Worm (Caenorhabditis elegans) whole organism, L2 larva: Measurements from ENCODE around the gene duo-1.
"Not testable (repeated sequence)": the region's sequence is repeated elsewhere in the genome, so short reads cannot be mapped to it uniquely, and the experiment has no call there.

Source experiments
- C34F6.9 ChIP-seq: fragments of 150-350 bp; optimal IDR thresholded peaks from 2 replicates; lab custom pipeline; 2014; ENCODE audit warnings: missing biosample characterization, missing genetic modification characterization
- F13H6.1 ChIP-seq: sonication (generic microtip); optimal IDR thresholded peaks from 2 replicates; lab custom pipeline; 2016; ENCODE audit warnings: missing genetic modification characterization, missing compliant biosample characterization
- R02D3.7 ChIP-seq: fragments of 150-350 bp; optimal IDR thresholded peaks from 2 replicates; lab custom pipeline; 2014; ENCODE audit warnings: missing biosample characterization, missing genetic modification characterization
- Y55F3AM.14 ChIP-seq: fragments of 200-800 bp; sonication (Bioruptor generic); optimal IDR thresholded peaks from 2 replicates; lab custom pipeline; 2018; ENCODE audit warnings: mild to moderate bottlenecking, missing genetic modification characterization, missing compliant biosample characterization
- ZK546.5 ChIP-seq: sonication (generic microtip); optimal IDR thresholded peaks from 2 replicates; lab custom pipeline; 2017; ENCODE audit warnings: missing biosample characterization, missing genetic modification characterization
- aly-2 ChIP-seq: fragments of 150-350 bp; optimal IDR thresholded peaks from 2 replicates; lab custom pipeline; 2014; ENCODE audit warnings: missing biosample characterization, missing genetic modification characterization
- ama-1 ChIP-seq: fragments of 150-350 bp; optimal IDR thresholded peaks from 2 replicates; lab custom pipeline; 2018; ENCODE audit warnings: inconsistent platforms
- blmp-1 ChIP-seq: sonication (generic microtip); optimal IDR thresholded peaks from 2 replicates; lab custom pipeline; 2017; ENCODE audit warnings: missing genetic modification characterization, mild to moderate bottlenecking, missing compliant biosample characterization, antibody characterized with exemption, moderate library complexity; ENCODE audit not compliant: insufficient read depth
- ceh-82 ChIP-seq: fragments of 150-350 bp; optimal IDR thresholded peaks from 2 replicates; lab custom pipeline; 2014; ENCODE audit warnings: missing biosample characterization, missing genetic modification characterization
- crh-2 ChIP-seq: sonication (generic microtip); optimal IDR thresholded peaks from 2 replicates; lab custom pipeline; 2017; ENCODE audit warnings: missing biosample characterization, missing genetic modification characterization
- dmd-4 ChIP-seq: sonication (generic microtip); optimal IDR thresholded peaks from 2 replicates; lab custom pipeline; 2017; ENCODE audit warnings: missing biosample characterization, missing genetic modification characterization
- egl-27 ChIP-seq: sonication (generic microtip); optimal IDR thresholded peaks from 3 replicates; lab custom pipeline; 2017; ENCODE audit warnings: missing biosample characterization, missing genetic modification reagents, missing genetic modification characterization
- elt-1 ChIP-seq: fragments of 150-350 bp; optimal IDR thresholded peaks from 2 replicates; lab custom pipeline; 2014; ENCODE audit warnings: missing biosample characterization, missing genetic modification characterization
- fos-1 ChIP-seq: fragments of 150-350 bp; optimal IDR thresholded peaks from 2 replicates; lab custom pipeline; 2014; ENCODE audit warnings: missing biosample characterization, missing genetic modification characterization
- gmeb-1 ChIP-seq: fragments of 150-350 bp; optimal IDR thresholded peaks from 2 replicates; lab custom pipeline; 2014; ENCODE audit warnings: missing biosample characterization, missing genetic modification characterization
- lin-11 ChIP-seq: fragments of 150-350 bp; sonication (generic microtip); optimal IDR thresholded peaks from 2 replicates; lab custom pipeline; 2014; ENCODE audit warnings: missing biosample characterization, missing genetic modification characterization, inconsistent platforms, mixed read lengths
- lin-13 ChIP-seq: fragments of 150-350 bp; optimal IDR thresholded peaks from 2 replicates; lab custom pipeline; 2014; ENCODE audit warnings: missing biosample characterization, missing genetic modification reagents, missing genetic modification characterization
- lin-39 ChIP-seq: fragments of 150-350 bp; optimal IDR thresholded peaks from 2 replicates; lab custom pipeline; 2014; ENCODE audit warnings: missing biosample characterization, missing genetic modification reagents, missing genetic modification characterization
- lsy-2 ChIP-seq, 2 experiments: fragments of 150-350 bp in 1 of 2; sonication (generic microtip) in 1 of 2; optimal IDR thresholded peaks; 2 replicates each; lab custom pipeline; 2014 to 2017; ENCODE audit warnings: missing biosample characterization in 2 of 2, missing genetic modification characterization in 2 of 2
- mab-5 ChIP-seq: fragments of 150-350 bp; optimal IDR thresholded peaks from 2 replicates; lab custom pipeline; 2014; ENCODE audit warnings: missing biosample characterization, missing genetic modification characterization
- mbf-1 ChIP-seq: sonication (generic microtip); optimal IDR thresholded peaks from 2 replicates; lab custom pipeline; 2017; ENCODE audit warnings: missing biosample characterization, missing genetic modification characterization
- mdl-1 ChIP-seq, 2 experiments: fragments of 150-350 bp in 1 of 2; sonication (generic microtip) in 1 of 2; optimal IDR thresholded peaks; 2 replicates each; lab custom pipeline; 2017; ENCODE audit warnings: missing biosample characterization in 2 of 2, missing genetic modification characterization in 2 of 2
- nhr-11 ChIP-seq: fragments of 150-350 bp; optimal IDR thresholded peaks from 2 replicates; lab custom pipeline; 2014; ENCODE audit warnings: missing biosample characterization, missing genetic modification characterization
- nhr-12 ChIP-seq: fragments of 150-350 bp; optimal IDR thresholded peaks from 2 replicates; lab custom pipeline; 2014; ENCODE audit warnings: missing biosample characterization, missing genetic modification characterization
- nhr-129 ChIP-seq: fragments of 150-350 bp; optimal IDR thresholded peaks from 2 replicates; lab custom pipeline; 2014; ENCODE audit warnings: missing biosample characterization, missing genetic modification characterization
- nhr-21 ChIP-seq: fragments of 150-350 bp; optimal IDR thresholded peaks from 2 replicates; lab custom pipeline; 2014; ENCODE audit warnings: missing biosample characterization, missing genetic modification characterization
- nhr-25 ChIP-seq: fragments of 150-350 bp; sonication (generic microtip); optimal IDR thresholded peaks from 3 replicates; lab custom pipeline; 2014; ENCODE audit warnings: missing biosample characterization, missing genetic modification characterization
- nhr-6 ChIP-seq: fragments of 150-350 bp; optimal IDR thresholded peaks from 2 replicates; lab custom pipeline; 2014; ENCODE audit warnings: missing biosample characterization, missing genetic modification characterization
- peb-1 ChIP-seq: fragments of 150-350 bp; optimal IDR thresholded peaks from 2 replicates; lab custom pipeline; 2014; ENCODE audit warnings: missing biosample characterization, missing genetic modification characterization
- sem-4 ChIP-seq: fragments of 150-350 bp; optimal IDR thresholded peaks from 2 replicates; lab custom pipeline; 2014; ENCODE audit warnings: missing biosample characterization, missing genetic modification reagents, missing genetic modification characterization
- skn-1 ChIP-seq: sonication (generic microtip); optimal IDR thresholded peaks from 2 replicates; lab custom pipeline; 2017; ENCODE audit warnings: missing biosample characterization, missing genetic modification characterization
- sma-3 ChIP-seq: sonication (generic microtip); optimal IDR thresholded peaks from 2 replicates; lab custom pipeline; 2016; ENCODE audit warnings: missing genetic modification reagents, missing genetic modification characterization, missing compliant biosample characterization
- sma-9 ChIP-seq, 2 experiments: fragments of 150-350 bp in 1 of 2; sonication (generic microtip) in 1 of 2; optimal IDR thresholded peaks; 2 replicates each; lab custom pipeline; 2014 to 2016; ENCODE audit warnings: missing genetic modification characterization in 2 of 2, mild to moderate bottlenecking in 1 of 2, missing biosample characterization in 1 of 2, missing compliant biosample characterization in 1 of 2, missing genetic modification reagents in 1 of 2, moderate library complexity in 1 of 2
- unc-39 ChIP-seq: fragments of 150-350 bp; optimal IDR thresholded peaks from 2 replicates; lab custom pipeline; 2014; ENCODE audit warnings: missing biosample characterization, missing genetic modification characterization
- unc-55 ChIP-seq: fragments of 150-350 bp; sonication (generic microtip); optimal IDR thresholded peaks from 3 replicates; lab custom pipeline; 2014; ENCODE audit warnings: missing biosample characterization, missing genetic modification reagents, missing genetic modification characterization
- unc-62 ChIP-seq: fragments of 150-350 bp; optimal IDR thresholded peaks from 2 replicates; lab custom pipeline; 2014; ENCODE audit warnings: missing biosample characterization, missing genetic modification reagents, missing genetic modification characterization
- zag-1 ChIP-seq: fragments of 150-350 bp; optimal IDR thresholded peaks from 2 replicates; lab custom pipeline; 2014; ENCODE audit warnings: missing biosample characterization, missing genetic modification characterization
- ztf-1 ChIP-seq: fragments of 200-800 bp; sonication (Bioruptor generic); conservative IDR thresholded peaks from 2 replicates; pipeline ENCODE4 v1.3.6; 2022; ENCODE audit warnings: missing genetic modification characterization, missing compliant biosample characterization
- ztf-11 ChIP-seq: sonication (generic microtip); optimal IDR thresholded peaks from 2 replicates; lab custom pipeline; 2017; ENCODE audit warnings: missing biosample characterization, missing genetic modification characterization

Gene duo-1

ce11 chrV:11554260-11554659, at the start of gene duo-1:
TSS of gene duo-1 (plus strand) at chrV:11554630.
- TF ChIP-seq ztf-11, result no peak
- TF ChIP-seq ztf-1 (GFP tag; lab: Robert Waterston, UW), result no peak

ce11 chrV:11504853-11505397, 49.5 kb upstream of the duo-1 start, which contains the start of the genes C55A6.1 and C55A6.10:
TSS of gene C55A6.1 (minus strand) at chrV:11504968.
TSS of gene C55A6.10 (plus strand) at chrV:11505347.
- peak; percentile 69 for TF ChIP-seq sma-9 (GFP tag; optimal IDR thresholded peaks at IDR 0.05; lab: Kevin White, UChicago)
- TF ChIP-seq sma-9 (tag; optimal IDR thresholded peaks at IDR 0.05; lab: Kevin White, UChicago), result not testable (repeated sequence)
- TF ChIP-seq unc-55 (GFP tag; lab: Kevin White, UChicago), result peak; percentile 66
- peak; percentile 83 for TF ChIP-seq sma-3 (GFP tag; lab: Kevin White, UChicago)
- TF ChIP-seq mdl-1 (tag; optimal IDR thresholded peaks at IDR 0.05; lab: Kevin White, UChicago), result peak in 1 of 2 experiments; percentile 8
- peak; percentile 59 for TF ChIP-seq gmeb-1 (tag; lab: Kevin White, UChicago)
- TF ChIP-seq nhr-21, result peak; percentile 40
- peak; percentile 18 for TF ChIP-seq nhr-6 (tag; lab: Kevin White, UChicago)
- peak; percentile 74 for TF ChIP-seq nhr-25
- peak; percentile 85 for TF ChIP-seq F13H6.1 (tag; lab: Kevin White, UChicago)
- TF ChIP-seq blmp-1 (tag; lab: Kevin White, UChicago), result peak; percentile 10
- peak; percentile 34 to 73 for TF ChIP-seq lsy-2 (tag; optimal IDR thresholded peaks at IDR 0.05; lab: Kevin White, UChicago)
- TF ChIP-seq lin-13 (GFP tag; lab: Kevin White, UChicago), result peak; percentile 69
- peak; percentile 2 for TF ChIP-seq zag-1 (tag; lab: Kevin White, UChicago)
- TF ChIP-seq nhr-129 (tag; lab: Kevin White, UChicago), result peak; percentile 54
- TF ChIP-seq sem-4 (tag; lab: Kevin White, UChicago), result peak; percentile 46
- peak; percentile 25 for TF ChIP-seq fos-1 (tag; lab: Kevin White, UChicago)
- peak; percentile 70 for TF ChIP-seq lin-11
- peak; percentile 63 for TF ChIP-seq C34F6.9 (tag; lab: Kevin White, UChicago)
- peak; percentile 73 for TF ChIP-seq crh-2 (tag; lab: Kevin White, UChicago)

ce11 chrV:11506347-11506746, 48.1 kb upstream of the duo-1 start:
- TF ChIP-seq ZK546.5, result no peak
- TF ChIP-seq mbf-1 (tag; lab: Kevin White, UChicago), result no peak
- TF ChIP-seq unc-39, result no peak
- no peak for TF ChIP-seq elt-1 (tag; lab: Kevin White, UChicago)
- TF ChIP-seq lin-11, result no peak
- TF ChIP-seq lsy-2 (tag; optimal IDR thresholded peaks at IDR 0.05; lab: Kevin White, UChicago), result peak in 1 of 2 experiments; percentile 36
- TF ChIP-seq lin-13 (GFP tag; lab: Kevin White, UChicago), result no peak
- no peak for TF ChIP-seq dmd-4
- TF ChIP-seq mab-5 (tag; lab: Kevin White, UChicago), result no peak
- no peak for TF ChIP-seq nhr-11
- no peak for TF ChIP-seq blmp-1 (tag; lab: Kevin White, UChicago)
- TF ChIP-seq skn-1 (tag; lab: Kevin White, UChicago), result no peak
- no peak for TF ChIP-seq ceh-82
- TF ChIP-seq sma-9 (GFP tag; optimal IDR thresholded peaks at IDR 0.05; lab: Kevin White, UChicago), result peak; percentile 52
- no peak for TF ChIP-seq sma-9 (tag; optimal IDR thresholded peaks at IDR 0.05; lab: Kevin White, UChicago)
- TF ChIP-seq ztf-1 (GFP tag; lab: Robert Waterston, UW), result no peak
- TF ChIP-seq C34F6.9 (tag; lab: Kevin White, UChicago), result peak; percentile 44
- TF ChIP-seq ama-1 (lab: Kevin White, UChicago), result no peak
- no peak for TF ChIP-seq nhr-12 (tag; lab: Kevin White, UChicago)
- no peak for TF ChIP-seq egl-27 (tag; lab: Kevin White, UChicago)
- TF ChIP-seq fos-1 (tag; lab: Kevin White, UChicago), result no peak
- TF ChIP-seq Y55F3AM.14 (GFP tag; lab: Kevin White, UChicago), result no peak
- TF ChIP-seq F13H6.1 (tag; lab: Kevin White, UChicago), result peak; percentile 80
- no peak for TF ChIP-seq lin-39
- TF ChIP-seq zag-1 (tag; lab: Kevin White, UChicago), result no peak
- no peak for TF ChIP-seq R02D3.7 (tag; lab: Kevin White, UChicago)
- no peak for TF ChIP-seq peb-1 (tag; lab: Kevin White, UChicago)
- TF ChIP-seq unc-55 (GFP tag; lab: Kevin White, UChicago), result no peak
- peak; percentile 46 for TF ChIP-seq nhr-129 (tag; lab: Kevin White, UChicago)
- TF ChIP-seq aly-2 (tag; lab: Kevin White, UChicago), result no peak
- TF ChIP-seq unc-62, result no peak
- TF ChIP-seq nhr-6 (tag; lab: Kevin White, UChicago), result no peak
- TF ChIP-seq crh-2 (tag; lab: Kevin White, UChicago), result no peak
